Worm (Caenorhabditis elegans) whole organism, L4 larva: ENCODE results near the gene F13B6.1.

Experiments
- F37D6.2 ChIP-seq: sonication (generic microtip); optimal IDR thresholded peaks from 2 replicates; lab custom pipeline; 2016; ENCODE audit warnings: mild to moderate bottlenecking, missing genetic modification characterization, missing compliant biosample characterization
- F44E2.7 ChIP-seq: fragments of 200-800 bp; sonication (Bioruptor generic); IDR thresholded peaks from 2 replicates; pipeline ENCODE4 v2.1.2; 2022; ENCODE audit warnings: missing genetic modification characterization, missing compliant biosample characterization
- F49E8.2 ChIP-seq: sonication (generic microtip); optimal IDR thresholded peaks from 2 replicates; lab custom pipeline; 2016; ENCODE audit warnings: missing compliant biosample characterization, mild to moderate bottlenecking, missing genetic modification characterization, borderline replicate concordance
- R02D3.7 ChIP-seq: fragments of 150-350 bp; sonication (generic microtip); optimal IDR thresholded peaks from 3 replicates; lab custom pipeline; 2014; ENCODE audit warnings: missing biosample characterization, missing genetic modification characterization
- T20F7.1 ChIP-seq: fragments of 200-800 bp; sonication (Bioruptor generic); optimal IDR thresholded peaks from 2 replicates; lab custom pipeline; 2018; ENCODE audit warnings: mild to moderate bottlenecking, missing genetic modification characterization, missing compliant biosample characterization
- Y48G9A.11 ChIP-seq: fragments of 200-800 bp; sonication (Bioruptor generic); IDR thresholded peaks from 2 replicates; pipeline ENCODE4 v1.3.6; 2022; ENCODE audit warnings: missing genetic modification reagents, missing genetic modification characterization, missing compliant biosample characterization
- Y75B8A.6 ChIP-seq: fragments of 200-800 bp; sonication (Bioruptor generic); IDR thresholded peaks from 2 replicates; pipeline ENCODE4 v1.3.6; 2022; ENCODE audit warnings: missing genetic modification reagents, missing genetic modification characterization, missing compliant biosample characterization
- ZK337.2 ChIP-seq: fragments of 200-800 bp; sonication (Bioruptor generic); IDR thresholded peaks from 2 replicates; pipeline ENCODE4 v1.3.6; 2022; ENCODE audit warnings: missing genetic modification reagents, missing genetic modification characterization, missing compliant biosample characterization
- ZK546.5 ChIP-seq, 2 experiments: sonication (generic microtip); optimal IDR thresholded peaks; 2 replicates each; lab custom pipeline; 2017; ENCODE audit warnings: missing biosample characterization in 2 of 2, missing genetic modification characterization in 2 of 2
- aha-1 ChIP-seq: fragments of 150-350 bp; peaks from one replicate; lab custom pipeline; 2014; ENCODE audit warnings: missing biosample characterization, missing genetic modification characterization
- aly-2 ChIP-seq: sonication (generic microtip); optimal IDR thresholded peaks from 2 replicates; lab custom pipeline; 2018; ENCODE audit warnings: missing biosample characterization, missing genetic modification characterization
- ceh-28 ChIP-seq: fragments of 150-350 bp; optimal IDR thresholded peaks from 2 replicates; lab custom pipeline; 2014; ENCODE audit warnings: missing biosample characterization, missing genetic modification reagents, missing genetic modification characterization
- daf-16 ChIP-seq, 3 experiments: sonication (generic microtip); optimal IDR thresholded peaks; 2 replicates each; lab custom pipeline; 2016 to 2017; ENCODE audit warnings: missing genetic modification characterization in 3 of 3, missing genetic modification reagents in 3 of 3, mild to moderate bottlenecking in 2 of 3, missing compliant biosample characterization in 2 of 3, missing biosample characterization in 1 of 3, moderate library complexity in 1 of 3
- dpl-1 ChIP-seq: fragments of 150-350 bp; optimal IDR thresholded peaks from 2 replicates; lab custom pipeline; 2014; ENCODE audit warnings: missing biosample characterization, missing genetic modification reagents, missing genetic modification characterization
- duxl-1 ChIP-seq: sonication (generic microtip); optimal IDR thresholded peaks from 2 replicates; lab custom pipeline; 2016; ENCODE audit warnings: mild to moderate bottlenecking, missing genetic modification characterization, moderate library complexity, missing compliant biosample characterization; ENCODE audit not compliant: poor library complexity
- egl-27 ChIP-seq: sonication (generic microtip); optimal IDR thresholded peaks from 3 replicates; lab custom pipeline; 2017; ENCODE audit warnings: missing biosample characterization, missing genetic modification reagents, missing genetic modification characterization
- egl-43 ChIP-seq: fragments of 200-800 bp; sonication (Bioruptor generic); IDR thresholded peaks from 2 replicates; pipeline ENCODE4 v1.3.6; 2022; ENCODE audit warnings: missing genetic modification reagents, missing genetic modification characterization, missing compliant biosample characterization
- fos-1 ChIP-seq: fragments of 150-350 bp; optimal IDR thresholded peaks from 2 replicates; lab custom pipeline; 2014; ENCODE audit warnings: missing biosample characterization, missing genetic modification characterization
- gei-8 ChIP-seq: fragments of 200-800 bp; sonication (Bioruptor generic); optimal IDR thresholded peaks from 2 replicates; lab custom pipeline; 2018; ENCODE audit warnings: mild to moderate bottlenecking, missing genetic modification characterization, missing compliant biosample characterization
- hlh-11 ChIP-seq: fragments of 200-800 bp; sonication (Bioruptor generic); optimal IDR thresholded peaks from 2 replicates; lab custom pipeline; 2018; ENCODE audit warnings: mild to moderate bottlenecking, missing genetic modification characterization, missing compliant biosample characterization
- hmg-1.1 ChIP-seq: fragments of 200-800 bp; sonication (Bioruptor generic); IDR thresholded peaks from 2 replicates; pipeline ENCODE4 v1.3.6; 2022; ENCODE audit warnings: missing genetic modification reagents, missing genetic modification characterization, missing compliant biosample characterization
- jun-1 ChIP-seq: fragments of 150-350 bp; optimal IDR thresholded peaks from 2 replicates; lab custom pipeline; 2014; ENCODE audit warnings: missing biosample characterization, missing genetic modification reagents, missing genetic modification characterization
- lin-1 ChIP-seq: fragments of 200-800 bp; sonication (Bioruptor generic); IDR thresholded peaks from 2 replicates; pipeline ENCODE4 v1.3.6; 2022; ENCODE audit warnings: missing genetic modification reagents, missing genetic modification characterization, missing compliant biosample characterization
- lin-13 ChIP-seq: fragments of 150-350 bp; optimal IDR thresholded peaks from 2 replicates; lab custom pipeline; 2014; ENCODE audit warnings: missing biosample characterization, missing genetic modification reagents, missing genetic modification characterization
- lin-15B ChIP-seq: fragments of 150-350 bp; sonication (generic microtip); optimal IDR thresholded peaks from 3 replicates; lab custom pipeline; 2014; ENCODE audit warnings: missing biosample characterization, missing genetic modification characterization
- lir-3 ChIP-seq: sonication (generic microtip); optimal IDR thresholded peaks from 2 replicates; lab custom pipeline; 2016; ENCODE audit warnings: mild to moderate bottlenecking, missing genetic modification characterization, missing compliant biosample characterization
- lsy-2 ChIP-seq, 2 experiments: fragments of 150-350 bp in 1 of 2; sonication (generic microtip) in 1 of 2; optimal IDR thresholded peaks; 2 replicates each; lab custom pipeline; 2014 to 2017; ENCODE audit warnings: missing biosample characterization in 2 of 2, missing genetic modification characterization in 2 of 2
- madf-9 ChIP-seq: fragments of 200-800 bp; sonication (Bioruptor generic); conservative IDR thresholded peaks from 2 replicates; pipeline ENCODE4 v1.3.6; 2022; ENCODE audit warnings: missing genetic modification reagents, missing genetic modification characterization, missing compliant biosample characterization
- mep-1 ChIP-seq: fragments of 150-350 bp; sonication (generic microtip); optimal IDR thresholded peaks from 3 replicates; lab custom pipeline; 2014; ENCODE audit warnings: missing biosample characterization, missing genetic modification characterization
- mxl-3 ChIP-seq: fragments of 200-800 bp; sonication (Bioruptor generic); optimal IDR thresholded peaks from 2 replicates; lab custom pipeline; 2018; ENCODE audit warnings: mild to moderate bottlenecking, missing genetic modification characterization, missing compliant biosample characterization
- nhr-11 ChIP-seq: fragments of 150-350 bp; optimal IDR thresholded peaks from 2 replicates; lab custom pipeline; 2014; ENCODE audit warnings: missing biosample characterization, missing genetic modification characterization
- nhr-111 ChIP-seq: fragments of 200-800 bp; sonication (Bioruptor generic); optimal IDR thresholded peaks from 2 replicates; lab custom pipeline; 2018; ENCODE audit warnings: mild to moderate bottlenecking, missing genetic modification characterization, missing compliant biosample characterization
- nhr-237 ChIP-seq: sonication (generic microtip); optimal IDR thresholded peaks from 2 replicates; lab custom pipeline; 2017; ENCODE audit warnings: missing biosample characterization, missing genetic modification characterization
- nhr-28 ChIP-seq: fragments of 150-350 bp; optimal IDR thresholded peaks from 2 replicates; lab custom pipeline; 2014; ENCODE audit warnings: missing biosample characterization, missing genetic modification characterization
- nhr-42 ChIP-seq: fragments of 200-800 bp; sonication (Bioruptor generic); IDR thresholded peaks from 2 replicates; pipeline ENCODE4 v1.3.6; 2022; ENCODE audit warnings: missing genetic modification characterization, missing compliant biosample characterization
- nhr-6 ChIP-seq: fragments of 150-350 bp; optimal IDR thresholded peaks from 2 replicates; lab custom pipeline; 2014; ENCODE audit warnings: missing biosample characterization, missing genetic modification characterization
- rbr-2 ChIP-seq: sonication (generic microtip); optimal IDR thresholded peaks from 2 replicates; lab custom pipeline; 2016; ENCODE audit warnings: missing genotype, missing genetic modification characterization, missing compliant biosample characterization
- saeg-2 ChIP-seq: fragments of 200-800 bp; sonication (Bioruptor generic); IDR thresholded peaks from 2 replicates; pipeline ENCODE4 v1.3.6; 2022; ENCODE audit warnings: missing genetic modification reagents, missing genetic modification characterization, missing compliant biosample characterization
- sdz-12 ChIP-seq: fragments of 200-800 bp; sonication (Bioruptor generic); optimal IDR thresholded peaks from 2 replicates; lab custom pipeline; 2018; ENCODE audit warnings: mild to moderate bottlenecking, missing genetic modification characterization, missing compliant biosample characterization
- skn-1 ChIP-seq: fragments of 150-350 bp; optimal IDR thresholded peaks from 2 replicates; lab custom pipeline; 2014; ENCODE audit warnings: missing biosample characterization, missing genetic modification characterization
- snpc-1.2 ChIP-seq: fragments of 200-800 bp; sonication (Bioruptor generic); IDR thresholded peaks from 2 replicates; pipeline ENCODE4 v1.3.6; 2022; ENCODE audit warnings: missing genetic modification reagents, missing genetic modification characterization, missing compliant biosample characterization
- spr-3 ChIP-seq: fragments of 200-800 bp; sonication (Bioruptor generic); optimal IDR thresholded peaks from 2 replicates; lab custom pipeline; 2018; ENCODE audit warnings: mild to moderate bottlenecking, missing genetic modification characterization, missing compliant biosample characterization
- unc-130 ChIP-seq: sonication (generic microtip); optimal IDR thresholded peaks from 2 replicates; lab custom pipeline; 2016; ENCODE audit warnings: missing genetic modification reagents, missing genetic modification characterization, missing compliant biosample characterization
- unc-62 ChIP-seq, 3 experiments: fragments of 150-350 bp in 1 of 3; sonication (generic microtip); optimal IDR thresholded peaks in 2 of 3; peaks in 1 of 3; 1 replicate in 1 of 3; 2 replicates in 2 of 3; lab custom pipeline; 2014 to 2017; ENCODE audit warnings: missing biosample characterization in 3 of 3, missing genetic modification characterization in 3 of 3, missing genetic modification reagents in 3 of 3, missing genotype in 1 of 3
- zag-1 ChIP-seq: fragments of 150-350 bp; optimal IDR thresholded peaks from 2 replicates; lab custom pipeline; 2014; ENCODE audit warnings: missing biosample characterization, missing genetic modification characterization
- zfp-2 ChIP-seq: sonication (generic microtip); optimal IDR thresholded peaks from 2 replicates; lab custom pipeline; 2016; ENCODE audit warnings: mild to moderate bottlenecking, missing genetic modification characterization, missing compliant biosample characterization
- zip-11 ChIP-seq: fragments of 200-800 bp; sonication (Bioruptor generic); IDR thresholded peaks from 2 replicates; pipeline ENCODE4 v1.3.6; 2022; ENCODE audit warnings: missing genetic modification characterization, missing compliant biosample characterization
- zip-2 ChIP-seq: fragments of 150-350 bp; optimal IDR thresholded peaks from 2 replicates; lab custom pipeline; 2014; ENCODE audit warnings: missing biosample characterization, missing genetic modification characterization
- ztf-11 ChIP-seq: fragments of 150-350 bp; optimal IDR thresholded peaks from 2 replicates; lab custom pipeline; 2014; ENCODE audit warnings: missing biosample characterization, missing genetic modification characterization

The F13B6.1 gene

ce11 chrIV:7487554-7488456 is 31.5 kb downstream of the F13B6.1 start, which contains the start of the genes his-60 and his-59 (continued):
- TF ChIP-seq madf-9 (GFP tag; lab: Robert Waterston, UW), result no peak
- TF ChIP-seq zip-2, result no peak
- TF ChIP-seq lsy-2 (tag; optimal IDR thresholded peaks at IDR 0.05; lab: Kevin White, UChicago), result no peak
- TF ChIP-seq lir-3, result no peak
- peak; percentile 37; the same call in 1 of the 2 replicates for TF ChIP-seq lin-1 (GFP tag; lab: Robert Waterston, UW)
- no peak for TF ChIP-seq ZK546.5 (tag; optimal IDR thresholded peaks at IDR 0.05; lab: Kevin White, UChicago)
- TF ChIP-seq nhr-28 (tag; lab: Kevin White, UChicago), result no peak
- no peak for TF ChIP-seq T20F7.1
- TF ChIP-seq mep-1 (tag; lab: Kevin White, UChicago), result no peak
- no peak for TF ChIP-seq duxl-1 (tag; lab: Kevin White, UChicago)
- TF ChIP-seq fos-1 (tag; lab: Kevin White, UChicago), result no peak
- TF ChIP-seq egl-43 (GFP tag; lab: Robert Waterston, UW), result peak; percentile 77
- no peak for TF ChIP-seq daf-16 (GFP tag; optimal IDR thresholded peaks at IDR 0.05; lab: Kevin White, UChicago)
- peak; percentile 62 for TF ChIP-seq daf-16 (tag; optimal IDR thresholded peaks at IDR 0.05; lab: Kevin White, UChicago)
- no peak for TF ChIP-seq nhr-11
- TF ChIP-seq jun-1 (tag; lab: Kevin White, UChicago), result no peak
- peak; percentile 46; the same call in 1 of the 2 replicates for TF ChIP-seq nhr-42 (GFP tag; lab: Robert Waterston, UW)
- no peak for TF ChIP-seq lin-13
- peak; percentile 51 for TF ChIP-seq aha-1 (tag; lab: Kevin White, UChicago)
- TF ChIP-seq Y75B8A.6 (GFP tag; lab: Robert Waterston, UW), result no peak
- TF ChIP-seq egl-27 (tag; lab: Kevin White, UChicago), result no peak
- no peak for TF ChIP-seq Y48G9A.11 (GFP tag; lab: Robert Waterston, UW)
- TF ChIP-seq zag-1 (tag; lab: Kevin White, UChicago), result no peak
- TF ChIP-seq F49E8.2, result peak; percentile 89
- TF ChIP-seq spr-3 (GFP tag; lab: Kevin White, UChicago), result no peak
- peak; percentile 76 for TF ChIP-seq hlh-11
- no peak for TF ChIP-seq saeg-2 (GFP tag; lab: Robert Waterston, UW)
- peak; percentile 77; the same call in 1 of the 2 replicates for TF ChIP-seq F44E2.7 (GFP tag; lab: Robert Waterston, UW)
- TF ChIP-seq ztf-11, result no peak
- peak; percentile 82 for TF ChIP-seq nhr-6 (tag; lab: Kevin White, UChicago)
- TF ChIP-seq mxl-3, result no peak
- TF ChIP-seq sdz-12 (GFP tag; lab: Kevin White, UChicago), result no peak
- no peak for TF ChIP-seq zfp-2 (tag; lab: Kevin White, UChicago)
- TF ChIP-seq nhr-237, result no peak
- TF ChIP-seq gei-8 (GFP tag; lab: Kevin White, UChicago), result no peak
- no peak for TF ChIP-seq unc-62 (GFP tag; optimal IDR thresholded peaks at IDR 0.05 in 1 of 2; lab: Kevin White, UChicago)
- no peak for TF ChIP-seq unc-62 (tag; optimal IDR thresholded peaks at IDR 0.05; lab: Kevin White, UChicago)
- peak; percentile 57 for TF ChIP-seq snpc-1.2
- peak; percentile 43 for TF ChIP-seq dpl-1 (GFP tag; lab: Kevin White, UChicago)
- TF ChIP-seq F37D6.2 (tag; lab: Kevin White, UChicago), result no peak
- peak; percentile 23; the same call in 1 of the 2 replicates for TF ChIP-seq hmg-1.1 (GFP tag; lab: Robert Waterston, UW)
- TF ChIP-seq ZK337.2, result no peak
- no peak for TF ChIP-seq R02D3.7
- no peak for TF ChIP-seq lin-15B (tag; lab: Kevin White, UChicago)
- peak; percentile 55 for TF ChIP-seq rbr-2 (tag; lab: Kevin White, UChicago)
- no peak for TF ChIP-seq aly-2 (tag; lab: Kevin White, UChicago)
- TF ChIP-seq zip-11, result no peak
- no peak for TF ChIP-seq ceh-28 (tag; lab: Kevin White, UChicago)
- no peak for TF ChIP-seq unc-130 (GFP tag; lab: Kevin White, UChicago)
- TF ChIP-seq nhr-111, result no peak
- TF ChIP-seq skn-1 (tag; lab: Kevin White, UChicago), result no peak
